Worm (Caenorhabditis elegans) whole organism, L4/young adult: ENCODE measurements around the gene Y73C8C.10.

Experiments used
- W03F9.2 ChIP-seq: fragments of 150-350 bp; optimal IDR thresholded peaks from 2 replicates; lab custom pipeline; 2014; ENCODE audit warnings: missing biosample characterization, missing genetic modification characterization
- him-1 ChIP-seq: sonication (generic microtip); optimal IDR thresholded peaks from 2 replicates; lab custom pipeline; 2016; ENCODE audit warnings: missing genotype, missing genetic modification reagents, missing genetic modification characterization, missing compliant biosample characterization

DNA sequence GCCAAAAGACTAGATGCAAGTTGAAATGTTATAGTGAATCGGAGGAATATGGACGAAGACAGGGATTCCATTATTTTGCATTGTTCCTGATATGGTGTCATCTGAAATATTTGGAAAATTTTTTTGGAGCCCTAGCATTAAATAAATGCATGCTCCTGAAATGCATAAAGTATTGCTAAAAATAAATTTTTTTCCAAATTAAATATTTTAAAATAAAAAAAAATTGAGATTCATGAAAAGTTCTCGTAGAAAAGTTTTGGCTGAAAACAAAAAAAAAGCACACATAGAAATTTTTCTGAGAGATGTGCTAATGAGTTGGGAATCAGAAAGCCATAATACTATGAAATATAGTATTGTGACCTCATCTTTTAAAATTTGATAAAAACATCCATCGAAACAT lies 27.5 kb upstream of the Y73C8C.10 start, which contains the start of gene srab-7:
- TF ChIP-seq W03F9.2 (tag; lab: Kevin White, UChicago) = no peak
- TF ChIP-seq him-1 (tag; lab: Kevin White, UChicago) = no peak
